Fruit fly (Drosophila melanogaster) whole organism, adult: ENCODE data around the gene CG34039.

Experiments
- CG12768 ChIP-seq: fragments of 200-800 bp; sonication (Bioruptor generic); optimal IDR thresholded peaks from 2 replicates; lab custom pipeline; 2017; ENCODE audit warnings: missing biosample characterization, missing genetic modification characterization, mild to moderate bottlenecking, moderate library complexity, missing genetic modification reagents
- CG5204 ChIP-seq: fragments of 200-800 bp; sonication (Bioruptor generic); optimal IDR thresholded peaks from 2 replicates; lab custom pipeline; 2016; ENCODE audit warnings: missing biosample characterization, missing genetic modification characterization
- Clk ChIP-seq: fragments of 200-800 bp; sonication (Bioruptor generic); optimal IDR thresholded peaks from 2 replicates; lab custom pipeline; 2017; ENCODE audit warnings: missing biosample characterization, missing genetic modification characterization
- Hr96 ChIP-seq: fragments of 200-800 bp; sonication (Bioruptor generic); optimal IDR thresholded peaks from 2 replicates; lab custom pipeline; 2016; ENCODE audit warnings: missing biosample characterization, missing genetic modification characterization
- bab1 ChIP-seq: fragments of 200-800 bp; sonication (Bioruptor generic); optimal IDR thresholded peaks from 3 replicates; lab custom pipeline; 2019; ENCODE audit warnings: missing biosample characterization, mild to moderate bottlenecking, missing genetic modification characterization, moderate library complexity
- cnc ChIP-seq, 2 experiments: fragments of >200 bp; optimal IDR thresholded peaks; 2 replicates each; lab custom pipeline; 2017
- kay ChIP-seq: fragments of 200-800 bp; sonication (Bioruptor generic); peaks from one replicate; lab custom pipeline; 2016; ENCODE audit warnings: missing biosample characterization, missing genetic modification characterization, borderline replicate concordance
- ovo ChIP-seq: fragments of 200-800 bp; sonication (Bioruptor generic); optimal IDR thresholded peaks from 2 replicates; lab custom pipeline; 2016; ENCODE audit warnings: missing biosample characterization, missing genetic modification characterization
- pad ChIP-seq: fragments of 200-800 bp; sonication (Bioruptor generic); optimal IDR thresholded peaks from 3 replicates; lab custom pipeline; 2017; ENCODE audit warnings: missing biosample characterization, missing genetic modification characterization, mild to moderate bottlenecking, moderate library complexity, missing genetic modification reagents
- tj ChIP-seq: fragments of 200-800 bp; sonication (Bioruptor generic); optimal IDR thresholded peaks from 3 replicates; lab custom pipeline; 2017; ENCODE audit warnings: missing biosample characterization, mild to moderate bottlenecking, missing genetic modification characterization, moderate library complexity
- toe ChIP-seq: fragments of 200-800 bp; sonication (Bioruptor generic); optimal IDR thresholded peaks from 2 replicates; lab custom pipeline; 2016; ENCODE audit warnings: missing biosample characterization, missing genetic modification characterization

DNA sequence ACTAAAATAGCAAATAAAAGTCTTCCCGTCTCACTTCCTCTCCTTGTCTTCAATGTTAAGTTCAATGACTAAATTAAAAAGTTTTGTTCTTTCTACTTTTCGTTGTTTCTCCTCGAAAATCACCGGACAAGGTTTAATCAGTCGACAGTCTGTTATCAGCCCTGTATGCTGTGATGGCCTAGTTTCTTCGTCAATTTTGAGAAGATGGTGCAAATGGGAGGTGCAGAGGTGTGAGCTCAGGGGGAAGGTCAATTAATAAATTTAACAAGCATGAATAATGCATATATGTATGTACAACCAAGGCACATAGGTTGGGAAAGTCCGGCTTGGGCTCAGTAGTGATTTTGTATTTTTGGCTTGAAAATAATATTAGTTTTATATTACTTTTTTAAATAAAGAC, 1.8 kb upstream of the CG34039 start:
- TF ChIP-seq cnc (optimal IDR thresholded peaks at IDR 0.05; lab: Kevin White, UChicago) (no peak), Hr96 (GFP tag; lab: Kevin White, UChicago) (no peak), CG5204 (GFP tag; lab: Kevin White, UChicago) (no peak), toe (GFP tag; lab: Kevin White, UChicago) (no peak), kay (GFP tag; lab: Kevin White, UChicago) (no peak), tj (GFP tag; lab: Kevin White, UChicago) (no peak), pad (no peak), CG12768 (no peak), Clk (GFP tag; lab: Kevin White, UChicago) (no peak), ovo (GFP tag; lab: Kevin White, UChicago) (no peak), bab1 (no peak)
